Fruit fly (Drosophila melanogaster) whole organism, pupa: ENCODE measurements around the gene CG8209.

Experiments
- CG10348 ChIP-seq: fragments of 200-800 bp; sonication (Bioruptor generic); IDR thresholded peaks from 2 replicates; pipeline ENCODE4 v1.3.6; 2022; ENCODE audit warnings: missing biosample characterization, missing genetic modification characterization
- CG12605 ChIP-seq: fragments of 200-800 bp; sonication (Bioruptor generic); IDR thresholded peaks from 2 replicates; pipeline ENCODE4 v1.3.6; 2022; ENCODE audit warnings: missing biosample characterization, missing genetic modification characterization
- CG13204 ChIP-seq: fragments of 200-800 bp; sonication (Bioruptor generic); optimal IDR thresholded peaks from 2 replicates; lab custom pipeline; 2018; ENCODE audit warnings: missing biosample characterization, mild to moderate bottlenecking, missing genetic modification characterization, moderate library complexity
- CG14655 ChIP-seq: fragments of 200-800 bp; sonication (Bioruptor generic); optimal IDR thresholded peaks from 3 replicates; lab custom pipeline; 2017; ENCODE audit warnings: mild to moderate bottlenecking, missing biosample characterization, missing genetic modification reagents, missing genetic modification characterization
- CG15710 ChIP-seq: fragments of 200-800 bp; sonication (Bioruptor generic); optimal IDR thresholded peaks from 2 replicates; lab custom pipeline; 2018; ENCODE audit warnings: missing biosample characterization, mild to moderate bottlenecking, missing genetic modification characterization, moderate library complexity
- CG17806 ChIP-seq: fragments of 200-800 bp; sonication (Bioruptor generic); optimal IDR thresholded peaks from 2 replicates; lab custom pipeline; 2018; ENCODE audit warnings: missing biosample characterization, mild to moderate bottlenecking, missing genetic modification characterization, moderate library complexity
- CG32121 ChIP-seq: fragments of 200-800 bp; sonication (Bioruptor generic); IDR thresholded peaks from 2 replicates; pipeline ENCODE4 v1.3.6; 2022; ENCODE audit warnings: missing biosample characterization, missing genetic modification characterization
- CG34367 ChIP-seq: fragments of 200-800 bp; sonication (Bioruptor generic); optimal IDR thresholded peaks from 2 replicates; lab custom pipeline; 2018; ENCODE audit warnings: missing biosample characterization, mild to moderate bottlenecking, missing genetic modification characterization
- CG4496 ChIP-seq: fragments of 200-800 bp; sonication (Bioruptor generic); IDR thresholded peaks from 3 replicates; pipeline ENCODE4 v1.3.6; 2022; ENCODE audit warnings: missing biosample characterization, missing genetic modification characterization
- CG8159 ChIP-seq: fragments of 200-800 bp; sonication (Bioruptor generic); optimal IDR thresholded peaks from 3 replicates; lab custom pipeline; 2018; ENCODE audit warnings: missing biosample characterization, mild to moderate bottlenecking, missing genetic modification characterization, moderate library complexity
- CG8301 ChIP-seq: fragments of 200-800 bp; sonication (Bioruptor generic); optimal IDR thresholded peaks from 2 replicates; lab custom pipeline; 2018; ENCODE audit warnings: missing biosample characterization, mild to moderate bottlenecking, missing genetic modification characterization
- CG9948 ChIP-seq: fragments of 200-800 bp; sonication (Bioruptor generic); optimal IDR thresholded peaks from 2 replicates; lab custom pipeline; 2018; ENCODE audit warnings: missing biosample characterization, mild to moderate bottlenecking, missing genetic modification characterization, moderate library complexity
- D1 ChIP-seq: fragments of 200-800 bp; sonication (Bioruptor generic); optimal IDR thresholded peaks from 2 replicates; lab custom pipeline; 2018; ENCODE audit warnings: missing biosample characterization, mild to moderate bottlenecking, missing genetic modification characterization, moderate library complexity
- EcR ChIP-seq: fragments of 200-800 bp; sonication (Bioruptor generic); optimal IDR thresholded peaks from 3 replicates; lab custom pipeline; 2019; ENCODE audit warnings: missing biosample characterization, missing genetic modification characterization, mild to moderate bottlenecking, moderate library complexity, missing genetic modification reagents
- Ets98B ChIP-seq: fragments of 200-800 bp; sonication (Bioruptor generic); IDR thresholded peaks from 2 replicates; pipeline ENCODE4 v1.3.6; 2022; ENCODE audit warnings: missing biosample characterization, missing genetic modification characterization
- Pif1A ChIP-seq: fragments of 200-800 bp; sonication (Bioruptor generic); optimal IDR thresholded peaks from 3 replicates; lab custom pipeline; 2016; ENCODE audit warnings: missing biosample characterization, missing genetic modification characterization
- Pif1B ChIP-seq: fragments of 200-800 bp; sonication (Bioruptor generic); optimal IDR thresholded peaks from 3 replicates; lab custom pipeline; 2016; ENCODE audit warnings: missing biosample characterization, missing genetic modification characterization
- Snoo ChIP-seq: fragments of 200-800 bp; sonication (Bioruptor generic); optimal IDR thresholded peaks from 3 replicates; lab custom pipeline; 2017; ENCODE audit warnings: missing biosample characterization, mild to moderate bottlenecking, missing genetic modification characterization, inconsistent platforms
- fd96Ca ChIP-seq: fragments of 200-800 bp; sonication (Bioruptor generic); IDR thresholded peaks from 3 replicates; pipeline ENCODE4 v1.3.6; 2022; ENCODE audit warnings: missing biosample characterization, missing genetic modification characterization
- gl ChIP-seq: fragments of 200-800 bp; sonication (Bioruptor generic); optimal IDR thresholded peaks from 2 replicates; lab custom pipeline; 2018; ENCODE audit warnings: missing biosample characterization, mild to moderate bottlenecking, missing genetic modification characterization
- rn ChIP-seq: fragments of 200-800 bp; sonication (Bioruptor generic); IDR thresholded peaks from 2 replicates; pipeline ENCODE4 v1.3.6; 2022; ENCODE audit warnings: missing biosample characterization, missing genetic modification characterization

CG8209 gene

DNA sequence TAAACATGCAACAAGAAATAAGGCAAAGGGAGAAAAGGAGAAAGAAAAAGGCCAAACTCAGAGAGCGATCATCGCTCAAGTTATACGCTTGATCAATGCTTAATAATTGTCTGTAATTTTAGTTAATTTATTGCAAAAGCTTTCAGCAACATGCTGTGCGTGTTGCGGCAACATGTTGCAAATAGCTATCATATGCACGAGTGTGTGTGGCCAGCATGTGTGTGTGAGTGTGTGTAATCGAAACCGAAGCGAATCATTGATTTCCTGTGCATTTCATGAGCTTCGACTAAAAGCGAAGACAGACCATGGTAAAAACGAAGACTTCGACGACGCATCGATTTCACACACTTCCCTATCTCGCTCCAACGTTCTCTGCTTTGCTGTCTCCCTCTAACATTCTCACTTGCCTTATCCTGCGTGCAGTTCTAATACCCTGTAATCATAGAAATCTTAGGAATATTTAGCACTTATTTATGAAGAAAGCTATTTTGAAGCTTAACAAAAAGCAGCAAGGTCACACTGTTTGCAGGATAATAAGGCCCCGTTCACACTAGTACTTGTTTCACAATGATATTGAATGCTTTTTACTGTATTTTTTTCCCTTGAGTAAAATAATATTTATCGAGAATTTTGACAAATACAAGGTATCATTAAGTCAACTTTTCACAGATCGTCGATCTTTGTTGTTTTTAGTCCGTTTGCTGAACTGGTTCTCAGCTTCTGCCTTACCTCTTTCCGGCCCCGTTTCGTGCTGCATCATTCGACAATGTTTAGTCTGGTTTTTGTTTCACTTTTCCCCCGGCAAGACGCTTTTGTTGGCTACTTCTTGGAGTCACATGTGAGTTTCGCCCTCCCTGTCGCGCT is 37.0 kb downstream of the CG8209 start:
- TF ChIP-seq CG34367 = peak; percentile 53
- no peak for TF ChIP-seq EcR (GFP tag; lab: Kevin White, UChicago)
- TF ChIP-seq CG9948 (tag; lab: Kevin White, UChicago) = peak; percentile 60
- TF ChIP-seq Snoo (tag; lab: Kevin White, UChicago) = peak; percentile 9
- TF ChIP-seq Pif1B (GFP tag; lab: Kevin White, UChicago) = no peak
- no peak for TF ChIP-seq D1 (tag; lab: Kevin White, UChicago)
- TF ChIP-seq fd96Ca (GFP tag; lab: Robert Waterston, UW) = no peak
- no peak for TF ChIP-seq Ets98B (GFP tag; lab: Robert Waterston, UW)
- no peak for TF ChIP-seq gl
- no peak for TF ChIP-seq CG12605
- no peak for TF ChIP-seq Pif1A (GFP tag; lab: Kevin White, UChicago)
- peak; percentile 50 for TF ChIP-seq CG14655 (GFP tag; lab: Kevin White, UChicago)
- TF ChIP-seq CG8159 (tag; lab: Kevin White, UChicago) = peak; percentile 72
- no peak for TF ChIP-seq rn (GFP tag; lab: Robert Waterston, UW)
- peak; percentile 45 for TF ChIP-seq CG8301
- TF ChIP-seq CG10348 (GFP tag; lab: Robert Waterston, UW) = no peak
- TF ChIP-seq CG13204 = no peak
- no peak for TF ChIP-seq CG4496
- TF ChIP-seq CG32121 (GFP tag; lab: Robert Waterston, UW) = no peak
- TF ChIP-seq CG17806 (tag; lab: Kevin White, UChicago) = peak; percentile 46
- TF ChIP-seq CG15710 = peak; percentile 40
- TF ChIP-seq, all 21 proteins: peak for 8

DNA sequence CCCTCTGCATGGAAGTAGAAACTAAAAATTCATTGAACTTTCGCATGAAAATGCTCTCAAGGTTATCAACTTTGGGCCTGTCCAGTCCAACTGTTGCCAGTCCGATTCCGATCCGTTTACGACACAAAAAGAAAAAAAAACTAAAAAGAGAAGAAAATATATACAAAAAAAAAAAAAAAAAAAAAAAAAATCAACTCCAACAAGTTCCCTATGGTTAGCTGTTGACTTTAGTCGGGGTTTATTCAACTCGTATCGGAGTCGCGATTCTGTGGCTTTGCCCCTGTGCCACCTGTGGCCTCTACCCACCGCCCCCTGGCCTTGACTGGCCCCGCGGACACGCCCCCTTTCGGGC is 37.6 kb downstream of the CG8209 start:
- peak; percentile 98 for TF ChIP-seq EcR (GFP tag; lab: Kevin White, UChicago)
- TF ChIP-seq rn (GFP tag; lab: Robert Waterston, UW) = no peak; the same call in 1 of the 2 replicates
- peak; percentile 87 for TF ChIP-seq Pif1A (GFP tag; lab: Kevin White, UChicago)
- peak; percentile 71 for TF ChIP-seq CG15710
- TF ChIP-seq Pif1B (GFP tag; lab: Kevin White, UChicago) = peak; percentile 69
- peak; percentile 9 for TF ChIP-seq D1 (tag; lab: Kevin White, UChicago)
- TF ChIP-seq CG32121 (GFP tag; lab: Robert Waterston, UW) = no peak
- no peak for TF ChIP-seq Ets98B (GFP tag; lab: Robert Waterston, UW)
- peak; percentile 57 for TF ChIP-seq CG17806 (tag; lab: Kevin White, UChicago)
- TF ChIP-seq CG8159 (tag; lab: Kevin White, UChicago) = peak; percentile 75
- peak; percentile 62 for TF ChIP-seq CG9948 (tag; lab: Kevin White, UChicago)
- peak; percentile 57 for TF ChIP-seq CG34367
- TF ChIP-seq CG12605 = peak; percentile 81
- no peak for TF ChIP-seq Snoo (tag; lab: Kevin White, UChicago)
- peak; percentile 66 for TF ChIP-seq CG13204
- TF ChIP-seq CG14655 (GFP tag; lab: Kevin White, UChicago) = no peak
- peak; percentile 80 for TF ChIP-seq gl
- peak; percentile 74; the same call in 2 of the 3 replicates for TF ChIP-seq CG4496
- TF ChIP-seq, all 21 proteins: peak for 13

DNA sequence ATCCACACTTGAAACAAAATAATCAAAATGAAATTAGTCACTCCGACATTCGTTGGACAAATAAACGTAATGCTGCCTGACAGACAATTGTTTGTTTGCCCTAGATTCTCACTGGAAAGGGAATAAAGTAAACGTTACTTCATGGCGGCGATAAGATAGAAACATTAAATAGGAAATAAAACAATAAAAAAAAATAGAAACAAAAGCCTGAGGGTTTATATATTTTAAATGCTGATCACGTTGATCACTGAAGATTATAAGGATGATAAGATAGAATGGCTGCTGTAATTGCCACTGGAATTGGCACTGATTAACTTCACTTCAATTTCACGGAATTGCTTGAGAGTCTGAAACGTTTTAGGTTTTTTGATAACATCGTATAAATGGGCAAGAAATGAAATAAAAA is 42.5 kb downstream of the CG8209 start:
- TF ChIP-seq CG13204 (no peak), CG14655 (GFP tag; lab: Kevin White, UChicago) (no peak), Ets98B (GFP tag; lab: Robert Waterston, UW) (no peak), Snoo (tag; lab: Kevin White, UChicago) (no peak), Pif1B (GFP tag; lab: Kevin White, UChicago) (no peak), rn (GFP tag; lab: Robert Waterston, UW) (no peak), CG32121 (GFP tag; lab: Robert Waterston, UW) (no peak)

DNA sequence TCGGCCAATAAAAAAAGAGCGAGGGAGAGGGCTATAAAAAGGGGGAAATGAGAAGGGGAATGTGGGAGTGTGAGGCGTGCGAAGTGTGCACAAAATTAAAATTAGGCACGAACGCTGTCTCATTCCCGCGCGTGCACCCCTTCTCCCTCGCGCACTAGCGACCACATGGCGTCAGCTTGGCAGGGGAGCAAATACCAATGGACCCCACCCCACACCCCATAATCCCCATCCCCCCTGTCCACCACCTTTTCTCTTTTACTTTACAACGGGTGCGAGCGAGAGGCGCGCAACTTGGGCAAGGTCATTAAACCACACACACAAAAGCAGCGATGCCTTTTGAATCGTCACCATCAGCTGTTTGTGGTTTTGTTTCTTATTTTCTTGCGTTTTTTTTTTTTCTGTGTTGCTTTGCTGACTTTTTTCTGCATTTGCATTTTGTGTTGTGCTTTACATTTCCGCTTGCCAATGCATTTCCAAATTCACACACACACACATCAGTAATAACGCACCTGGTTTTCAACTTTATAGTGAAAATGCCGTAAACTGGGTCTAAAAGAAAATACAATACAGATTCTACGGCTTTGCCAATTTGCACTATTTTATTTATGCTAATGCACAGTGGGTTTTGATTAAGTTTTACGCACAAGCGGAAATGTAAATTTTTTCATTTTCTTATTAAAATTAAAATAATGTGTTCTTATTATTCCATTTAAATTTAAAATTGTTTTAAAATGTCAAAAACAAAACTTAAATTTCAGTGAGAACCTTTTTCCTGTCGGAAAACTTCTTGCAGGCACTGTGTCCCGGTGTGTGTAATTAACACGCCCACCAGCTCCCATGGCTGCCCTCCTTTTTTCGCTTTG is 48.3 kb downstream of the CG8209 start:
- TF ChIP-seq Snoo (tag; lab: Kevin White, UChicago) = peak; percentile 16
- peak; percentile 40 for TF ChIP-seq Ets98B (GFP tag; lab: Robert Waterston, UW)
- no peak for TF ChIP-seq D1 (tag; lab: Kevin White, UChicago)
- peak; percentile 55 for TF ChIP-seq CG9948 (tag; lab: Kevin White, UChicago)
- peak; percentile 96 for TF ChIP-seq EcR (GFP tag; lab: Kevin White, UChicago)
- peak; percentile 72 for TF ChIP-seq CG32121 (GFP tag; lab: Robert Waterston, UW)
- peak; percentile 70 for TF ChIP-seq Pif1B (GFP tag; lab: Kevin White, UChicago)
- peak; percentile 72 for TF ChIP-seq Pif1A (GFP tag; lab: Kevin White, UChicago)
- peak; percentile 18; the same call in 1 of the 2 replicates for TF ChIP-seq CG12605
- TF ChIP-seq CG14655 (GFP tag; lab: Kevin White, UChicago) = peak; percentile 71
- TF ChIP-seq CG13204 = no peak
- 0 out of 3 replicates have a peak, but pooled peaks have one; percentile 54 for TF ChIP-seq fd96Ca (GFP tag; lab: Robert Waterston, UW)
- peak; percentile 71 for TF ChIP-seq CG4496
- TF ChIP-seq CG8159 (tag; lab: Kevin White, UChicago) = peak; percentile 72
- peak; percentile 53 for TF ChIP-seq CG15710
- peak; percentile 36 for TF ChIP-seq CG34367
- 0 out of 2 replicates have a peak, but pooled peaks have one; percentile 33 for TF ChIP-seq CG10348 (GFP tag; lab: Robert Waterston, UW)
- no peak for TF ChIP-seq gl
- peak; percentile 50 for TF ChIP-seq CG8301
- peak; percentile 50; the same call in 1 of the 2 replicates for TF ChIP-seq rn (GFP tag; lab: Robert Waterston, UW)
- TF ChIP-seq CG17806 (tag; lab: Kevin White, UChicago) = peak; percentile 46
